Worm (Caenorhabditis elegans) whole organism, L4/young adult: ENCODE results near the gene dhs-16.

ENCODE experiments used
- W03F9.2 ChIP-seq: fragments of 150-350 bp; optimal IDR thresholded peaks from 2 replicates; lab custom pipeline; 2014; ENCODE audit warnings: missing biosample characterization, missing genetic modification characterization
- dao-5 ChIP-seq: sonication (generic microtip); optimal IDR thresholded peaks from 2 replicates; lab custom pipeline; 2016; ENCODE audit warnings: missing genotype, missing genetic modification characterization, moderate library complexity, missing compliant biosample characterization

ce11 chrV:6012401-6012800 lies 28.9 kb downstream of the dhs-16 start:
- TF ChIP-seq dao-5 (tag; lab: Kevin White, UChicago) (no peak), W03F9.2 (no peak)
